Fruit fly (Drosophila melanogaster) whole organism, wandering third instar larva: ENCODE results near the gene CG31200.

ENCODE experiments used
- Abd-B ChIP-seq: fragments of >200 bp; optimal IDR thresholded peaks from 2 replicates; lab custom pipeline; 2017; ENCODE audit warnings: missing biosample characterization, missing genetic modification characterization
- Dfd ChIP-seq: fragments of >200 bp; optimal IDR thresholded peaks from 2 replicates; lab custom pipeline; 2017; ENCODE audit warnings: missing biosample characterization, missing genetic modification characterization
- GATAd ChIP-seq: sonication (Bioruptor generic); optimal IDR thresholded peaks from 2 replicates; lab custom pipeline; 2016; ENCODE audit warnings: missing biosample characterization, missing genetic modification characterization
- Hnf4 ChIP-seq: fragments of 200-800 bp; sonication (Bioruptor generic); optimal IDR thresholded peaks from 2 replicates; lab custom pipeline; 2016; ENCODE audit warnings: missing biosample characterization, mild to moderate bottlenecking, missing genetic modification characterization
- Mio ChIP-seq: sonication (Bioruptor generic); optimal IDR thresholded peaks from 2 replicates; lab custom pipeline; 2016; ENCODE audit warnings: missing biosample characterization, missing genetic modification characterization
- OdsH ChIP-seq: fragments of 200-800 bp; sonication (Bioruptor generic); optimal IDR thresholded peaks from 2 replicates; lab custom pipeline; 2016; ENCODE audit warnings: missing biosample characterization, mild to moderate bottlenecking, missing genetic modification characterization
- ey ChIP-seq: fragments of 200-800 bp; sonication (Bioruptor generic); optimal IDR thresholded peaks from 2 replicates; lab custom pipeline; 2016; ENCODE audit warnings: missing biosample characterization, missing genetic modification characterization
- foxo ChIP-seq, 2 experiments: fragments of 200-800 bp; sonication (Bioruptor generic); optimal IDR thresholded peaks; 2 replicates in 1 of 2; 3 replicates in 1 of 2; lab custom pipeline; 2016 to 2017; ENCODE audit warnings: missing biosample characterization in 2 of 2, missing genetic modification characterization in 2 of 2
- psq ChIP-seq: fragments of 200-800 bp; sonication (Bioruptor generic); optimal IDR thresholded peaks from 3 replicates; lab custom pipeline; 2017; ENCODE audit warnings: missing biosample characterization, mild to moderate bottlenecking, missing genetic modification characterization, moderate library complexity
- usp ChIP-seq: fragments of >200 bp; optimal IDR thresholded peaks from 2 replicates; lab custom pipeline; 2017; ENCODE audit warnings: missing biosample characterization, missing genetic modification characterization
- woc ChIP-seq: sonication (Bioruptor generic); optimal IDR thresholded peaks from 2 replicates; lab custom pipeline; 2016; ENCODE audit warnings: missing biosample characterization, mild to moderate bottlenecking, missing genetic modification characterization

dm6 chr3R:20774125-20774524 is 29.0 kb upstream of the CG31200 start:
- TF ChIP-seq Mio (GFP tag; lab: Kevin White, UChicago) = no peak
- no peak for TF ChIP-seq ey
- no peak for TF ChIP-seq Dfd (GFP tag; lab: Kevin White, UChicago)
- TF ChIP-seq Abd-B (GFP tag; lab: Kevin White, UChicago) = no peak
- no peak for TF ChIP-seq foxo (GFP tag; optimal IDR thresholded peaks at IDR 0.05; lab: Kevin White, UChicago)
- TF ChIP-seq psq (GFP tag; lab: Kevin White, UChicago) = no peak
- no peak for TF ChIP-seq woc (GFP tag; lab: Kevin White, UChicago)
- no peak for TF ChIP-seq Hnf4 (GFP tag; lab: Kevin White, UChicago)
- no peak for TF ChIP-seq OdsH (GFP tag; lab: Kevin White, UChicago)
- TF ChIP-seq usp (GFP tag; lab: Kevin White, UChicago) = no peak
- TF ChIP-seq GATAd = no peak
